Worm (Caenorhabditis elegans) whole organism, L4 larva: ENCODE data around the gene lpin-1.

Experiments
- Y5F2A.4 ChIP-seq: fragments of 200-800 bp; sonication (Bioruptor generic); optimal IDR thresholded peaks from 2 replicates; lab custom pipeline; 2018; ENCODE audit warnings: mild to moderate bottlenecking, missing genetic modification characterization, missing compliant biosample characterization
- ZK546.5 ChIP-seq, 2 experiments: sonication (generic microtip); optimal IDR thresholded peaks; 2 replicates each; lab custom pipeline; 2017; ENCODE audit warnings: missing biosample characterization in 2 of 2, missing genetic modification characterization in 2 of 2
- aha-1 ChIP-seq: fragments of 150-350 bp; peaks from one replicate; lab custom pipeline; 2014; ENCODE audit warnings: missing biosample characterization, missing genetic modification characterization
- aly-2 ChIP-seq: sonication (generic microtip); optimal IDR thresholded peaks from 2 replicates; lab custom pipeline; 2018; ENCODE audit warnings: missing biosample characterization, missing genetic modification characterization
- attf-4 ChIP-seq: sonication (generic microtip); optimal IDR thresholded peaks from 3 replicates; lab custom pipeline; 2017; ENCODE audit warnings: missing biosample characterization, missing genetic modification characterization
- ceh-44 ChIP-seq: fragments of 200-800 bp; sonication (Bioruptor generic); IDR thresholded peaks from 2 replicates; pipeline ENCODE4 v1.3.6; 2022; ENCODE audit warnings: missing genetic modification reagents, missing genetic modification characterization, missing compliant biosample characterization
- ceh-62 ChIP-seq: sonication (generic microtip); optimal IDR thresholded peaks from 2 replicates; lab custom pipeline; 2017; ENCODE audit warnings: missing biosample characterization, missing genetic modification characterization
- ces-1 ChIP-seq: fragments of 150-350 bp; sonication (generic microtip); optimal IDR thresholded peaks from 4 replicates; lab custom pipeline; 2014; ENCODE audit warnings: missing biosample characterization, missing genetic modification reagents, missing genetic modification characterization
- ctbp-1 ChIP-seq: fragments of 200-800 bp; sonication (Bioruptor generic); IDR thresholded peaks from 2 replicates; pipeline ENCODE4 v1.3.6; 2022; ENCODE audit warnings: missing genetic modification reagents, missing genetic modification characterization, missing compliant biosample characterization
- daf-19 ChIP-seq: fragments of 200-800 bp; sonication (Bioruptor generic); conservative IDR thresholded peaks from 2 replicates; pipeline ENCODE4 v1.3.6; 2022; ENCODE audit warnings: missing genetic modification characterization, missing compliant biosample characterization
- daf-8 ChIP-seq: fragments of 200-800 bp; sonication (Bioruptor generic); IDR thresholded peaks from 2 replicates; pipeline ENCODE4 v1.3.6; 2022; ENCODE audit warnings: missing genetic modification characterization, missing compliant biosample characterization
- dmd-6 ChIP-seq: fragments of 200-800 bp; sonication (Bioruptor generic); IDR thresholded peaks from 2 replicates; pipeline ENCODE4 v1.3.6; 2022; ENCODE audit warnings: missing genetic modification reagents, missing genetic modification characterization, missing compliant biosample characterization
- dmd-8 ChIP-seq: fragments of 200-800 bp; sonication (Bioruptor generic); IDR thresholded peaks from 2 replicates; pipeline ENCODE4 v1.3.6; 2022; ENCODE audit warnings: missing genetic modification characterization, missing compliant biosample characterization
- egl-27 ChIP-seq: sonication (generic microtip); optimal IDR thresholded peaks from 3 replicates; lab custom pipeline; 2017; ENCODE audit warnings: missing biosample characterization, missing genetic modification reagents, missing genetic modification characterization
- fkh-10 ChIP-seq: fragments of 150-350 bp; optimal IDR thresholded peaks from 2 replicates; lab custom pipeline; 2014; ENCODE audit warnings: missing biosample characterization, missing genetic modification reagents, missing genetic modification characterization
- lim-7 ChIP-seq: fragments of 200-800 bp; sonication (Bioruptor generic); IDR thresholded peaks from 2 replicates; pipeline ENCODE4 v1.3.6; 2022; ENCODE audit warnings: missing genetic modification characterization, missing compliant biosample characterization
- lin-38 ChIP-seq: fragments of 200-800 bp; sonication (Bioruptor generic); IDR thresholded peaks from 2 replicates; pipeline ENCODE4 v1.3.6; 2022; ENCODE audit warnings: missing genetic modification reagents, missing genetic modification characterization, missing compliant biosample characterization
- mdt-29 ChIP-seq: fragments of 200-800 bp; sonication (Bioruptor generic); IDR thresholded peaks from 2 replicates; pipeline ENCODE4 v1.3.6; 2022; ENCODE audit warnings: missing genetic modification reagents, missing genetic modification characterization, missing compliant biosample characterization
- mep-1 ChIP-seq: fragments of 150-350 bp; sonication (generic microtip); optimal IDR thresholded peaks from 3 replicates; lab custom pipeline; 2014; ENCODE audit warnings: missing biosample characterization, missing genetic modification characterization
- nhr-10 ChIP-seq: fragments of 150-350 bp; optimal IDR thresholded peaks from 2 replicates; lab custom pipeline; 2014; ENCODE audit warnings: missing biosample characterization, missing genetic modification characterization
- nhr-25 ChIP-seq: sonication (generic microtip); optimal IDR thresholded peaks from 2 replicates; lab custom pipeline; 2017; ENCODE audit warnings: missing genetic modification characterization, mild to moderate bottlenecking, missing compliant biosample characterization, antibody characterized with exemption, moderate library complexity, borderline replicate concordance; ENCODE audit not compliant: insufficient read depth
- nhr-28 ChIP-seq: fragments of 150-350 bp; optimal IDR thresholded peaks from 2 replicates; lab custom pipeline; 2014; ENCODE audit warnings: missing biosample characterization, missing genetic modification characterization
- nhr-48 ChIP-seq: sonication (generic microtip); optimal IDR thresholded peaks from 2 replicates; lab custom pipeline; 2016; ENCODE audit warnings: mild to moderate bottlenecking, missing genetic modification characterization, missing compliant biosample characterization
- pha-4 ChIP-seq, 2 experiments: fragments of 150-350 bp in 1 of 2; fragments of 200-800 bp in 1 of 2; sonication (Bioruptor generic) in 1 of 2; IDR thresholded peaks in 1 of 2; optimal IDR thresholded peaks in 1 of 2; 2 replicates each; pipeline versions ENCODE4 v1.3.6 to Lab custom; 2014 to 2022; ENCODE audit warnings: missing genetic modification characterization in 2 of 2, missing genetic modification reagents in 2 of 2, missing biosample characterization in 1 of 2, missing compliant biosample characterization in 1 of 2
- saeg-2 ChIP-seq: fragments of 200-800 bp; sonication (Bioruptor generic); IDR thresholded peaks from 2 replicates; pipeline ENCODE4 v1.3.6; 2022; ENCODE audit warnings: missing genetic modification reagents, missing genetic modification characterization, missing compliant biosample characterization
- skn-1 ChIP-seq: fragments of 150-350 bp; optimal IDR thresholded peaks from 2 replicates; lab custom pipeline; 2014; ENCODE audit warnings: missing biosample characterization, missing genetic modification characterization
- snpc-1.2 ChIP-seq: fragments of 200-800 bp; sonication (Bioruptor generic); IDR thresholded peaks from 2 replicates; pipeline ENCODE4 v1.3.6; 2022; ENCODE audit warnings: missing genetic modification reagents, missing genetic modification characterization, missing compliant biosample characterization
- snpc-4 ChIP-seq: fragments of 150-350 bp; optimal IDR thresholded peaks from 2 replicates; lab custom pipeline; 2014; ENCODE audit warnings: missing biosample characterization, missing genetic modification characterization
- spr-3 ChIP-seq: fragments of 200-800 bp; sonication (Bioruptor generic); optimal IDR thresholded peaks from 2 replicates; lab custom pipeline; 2018; ENCODE audit warnings: mild to moderate bottlenecking, missing genetic modification characterization, missing compliant biosample characterization
- tra-1 ChIP-seq: fragments of 200-800 bp; sonication (Bioruptor generic); IDR thresholded peaks from 2 replicates; pipeline ENCODE4 v1.3.6; 2022; ENCODE audit warnings: missing genetic modification reagents, missing genetic modification characterization, missing compliant biosample characterization
- unc-62 ChIP-seq, 3 experiments: fragments of 150-350 bp in 1 of 3; sonication (generic microtip); optimal IDR thresholded peaks in 2 of 3; peaks in 1 of 3; 1 replicate in 1 of 3; 2 replicates in 2 of 3; lab custom pipeline; 2014 to 2017; ENCODE audit warnings: missing biosample characterization in 3 of 3, missing genetic modification characterization in 3 of 3, missing genetic modification reagents in 3 of 3, missing genotype in 1 of 3
- vab-7 ChIP-seq: fragments of 200-800 bp; sonication (Bioruptor generic); IDR thresholded peaks from 2 replicates; pipeline ENCODE4 v1.3.6; 2022; ENCODE audit warnings: missing genetic modification reagents, missing genetic modification characterization, missing compliant biosample characterization
- zfp-3 ChIP-seq: fragments of 200-800 bp; sonication (Bioruptor generic); conservative IDR thresholded peaks from 2 replicates; pipeline ENCODE4 v1.3.6; 2022; ENCODE audit warnings: missing genetic modification reagents, missing genetic modification characterization, missing compliant biosample characterization
- zip-11 ChIP-seq: fragments of 200-800 bp; sonication (Bioruptor generic); IDR thresholded peaks from 2 replicates; pipeline ENCODE4 v1.3.6; 2022; ENCODE audit warnings: missing genetic modification characterization, missing compliant biosample characterization
- zip-2 ChIP-seq: fragments of 150-350 bp; optimal IDR thresholded peaks from 2 replicates; lab custom pipeline; 2014; ENCODE audit warnings: missing biosample characterization, missing genetic modification characterization
- ztf-7 ChIP-seq: fragments of 150-350 bp; optimal IDR thresholded peaks from 2 replicates; lab custom pipeline; 2014; ENCODE audit warnings: missing biosample characterization, missing genetic modification characterization

lpin-1 gene

ce11 chrV:13690276-13690675, 36.3 kb upstream of the lpin-1 start:
- no peak for TF ChIP-seq Y5F2A.4 (GFP tag; lab: Kevin White, UChicago)
- peak in 1 of 2 experiments; percentile 96 for TF ChIP-seq unc-62 (GFP tag; optimal IDR thresholded peaks at IDR 0.05 in 1 of 2; lab: Kevin White, UChicago)
- no peak for TF ChIP-seq unc-62 (tag; optimal IDR thresholded peaks at IDR 0.05; lab: Kevin White, UChicago)

DNA sequence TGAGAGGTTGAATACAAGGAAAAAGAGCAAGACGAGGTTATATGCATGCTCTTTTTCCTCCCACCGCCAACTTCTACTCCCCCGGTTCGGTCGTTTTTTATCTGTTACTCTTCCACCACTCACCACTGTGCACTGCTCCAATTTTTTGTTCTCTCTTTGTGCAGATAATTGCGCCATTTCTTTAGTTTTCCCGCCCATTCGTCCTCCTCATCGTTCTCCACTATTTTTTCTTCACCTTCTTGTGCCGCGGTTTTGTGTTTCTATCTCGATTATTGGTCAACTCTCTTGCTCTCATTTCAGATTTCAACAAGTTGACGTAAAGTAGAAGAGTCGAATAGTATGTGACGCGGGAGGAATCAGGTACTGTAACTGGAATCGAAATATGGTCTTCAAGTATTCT, 35.7 kb upstream of the lpin-1 start, which contains the start of gene T01D3.1:
T01D3.1 (plus strand) TSS at position 301 of the 400 bp plus-strand sequence.
- TF ChIP-seq snpc-4 (tag; lab: Kevin White, UChicago) = no peak
- no peak for TF ChIP-seq attf-4 (tag; lab: Kevin White, UChicago)
- TF ChIP-seq unc-62 (GFP tag; optimal IDR thresholded peaks at IDR 0.05 in 1 of 2; lab: Kevin White, UChicago) = peak in 1 of 2 experiments; percentile 58
- no peak for TF ChIP-seq unc-62 (tag; optimal IDR thresholded peaks at IDR 0.05; lab: Kevin White, UChicago)

ce11 chrV:13687504-13687903, 33.6 kb upstream of the lpin-1 start:
- peak in 1 of 2 experiments; percentile 92 for TF ChIP-seq unc-62 (GFP tag; optimal IDR thresholded peaks at IDR 0.05 in 1 of 2; lab: Kevin White, UChicago)
- no peak for TF ChIP-seq unc-62 (tag; optimal IDR thresholded peaks at IDR 0.05; lab: Kevin White, UChicago)
- peak; percentile 69 for TF ChIP-seq aha-1 (tag; lab: Kevin White, UChicago)
- TF ChIP-seq lim-7 = no peak
- TF ChIP-seq dmd-8 = no peak
- TF ChIP-seq ZK546.5 (tag; optimal IDR thresholded peaks at IDR 0.05; lab: Kevin White, UChicago) = no peak
- TF ChIP-seq pha-4 (GFP tag; IDR thresholded peaks at IDR 0.05; lab: Robert Waterston, UW) = no peak
- TF ChIP-seq pha-4 (tag; optimal IDR thresholded peaks at IDR 0.05; lab: Kevin White, UChicago) = no peak
- no peak for TF ChIP-seq snpc-1.2 (GFP tag; lab: Robert Waterston, UW)
- TF ChIP-seq zfp-3 (GFP tag; lab: Robert Waterston, UW) = no peak
- TF ChIP-seq daf-19 (GFP tag; lab: Robert Waterston, UW) = no peak
- no peak for TF ChIP-seq dmd-6 (GFP tag; lab: Robert Waterston, UW)
- no peak for TF ChIP-seq ztf-7
- no peak for TF ChIP-seq skn-1
- no peak for TF ChIP-seq zip-2 (tag; lab: Kevin White, UChicago)
- no peak for TF ChIP-seq nhr-10 (tag; lab: Kevin White, UChicago)
- no peak for TF ChIP-seq ceh-62 (tag; lab: Kevin White, UChicago)

DNA sequence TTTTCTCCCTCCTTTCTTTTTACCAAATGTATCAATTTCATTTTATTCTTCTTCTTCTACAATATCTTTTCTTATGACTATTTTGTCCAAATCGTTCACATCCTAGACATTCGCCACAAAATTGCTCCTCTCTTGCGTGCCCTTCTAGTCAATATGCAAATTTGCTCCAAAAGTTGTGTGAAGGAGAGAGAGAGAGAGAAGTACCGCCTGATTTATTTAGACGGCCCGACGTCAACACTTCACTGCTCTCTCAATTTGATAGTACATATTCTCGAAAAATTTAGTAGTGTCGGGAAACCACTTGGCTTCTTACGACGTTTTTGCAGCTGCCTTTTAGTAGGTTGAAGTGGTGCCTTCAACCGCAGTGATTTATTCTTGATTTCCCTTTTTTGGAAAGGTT, 32.6 kb upstream of the lpin-1 start:
- TF ChIP-seq daf-8 (GFP tag; lab: Robert Waterston, UW) = no peak
- no peak for TF ChIP-seq ztf-7
- TF ChIP-seq tra-1 (GFP tag; lab: Robert Waterston, UW) = no peak
- no peak for TF ChIP-seq nhr-28
- no peak for TF ChIP-seq fkh-10
- TF ChIP-seq ceh-44 = no peak
- TF ChIP-seq egl-27 = no peak
- TF ChIP-seq saeg-2 (GFP tag; lab: Robert Waterston, UW) = no peak
- TF ChIP-seq vab-7 = no peak
- TF ChIP-seq mep-1 = no peak
- no peak for TF ChIP-seq spr-3 (GFP tag; lab: Kevin White, UChicago)
- TF ChIP-seq aly-2 (tag; lab: Kevin White, UChicago) = no peak

ce11 chrV:13681445-13681844, 27.5 kb upstream of the lpin-1 start:
- TF ChIP-seq vab-7 (no peak), nhr-10 (tag; lab: Kevin White, UChicago) (no peak), ces-1 (GFP tag; lab: Kevin White, UChicago) (peak; percentile 54), lin-38 (0 out of 2 replicates have a peak, but pooled peaks have one; percentile 23), fkh-10 (peak; percentile 53), ctbp-1 (GFP tag; lab: Robert Waterston, UW) (0 out of 2 replicates have a peak, but pooled peaks have one; percentile 10)

DNA sequence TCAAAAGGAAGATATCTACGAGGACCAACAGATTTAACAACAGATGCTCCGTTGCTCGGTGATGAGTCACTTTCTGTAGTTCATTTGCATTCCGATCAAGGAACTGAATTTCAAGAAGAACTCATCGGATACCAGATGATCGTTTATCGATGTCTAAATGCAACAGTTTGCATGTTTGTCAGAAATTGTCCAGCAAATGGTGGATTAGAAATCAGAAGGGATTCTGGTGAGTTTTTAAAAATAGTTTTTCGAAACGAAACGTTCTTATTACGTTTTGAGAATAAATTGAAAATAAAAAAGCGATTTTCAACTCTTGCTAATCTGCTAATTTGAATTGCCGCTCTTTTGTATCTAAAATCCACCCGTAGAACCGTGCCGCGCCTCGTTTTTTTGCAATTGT, 25.9 kb upstream of the lpin-1 start:
- TF ChIP-seq zip-11 (GFP tag; lab: Robert Waterston, UW) (no peak), nhr-48 (tag; lab: Kevin White, UChicago) (no peak), mdt-29 (GFP tag; lab: Robert Waterston, UW) (no peak), nhr-25 (tag; lab: Kevin White, UChicago) (no peak), aha-1 (tag; lab: Kevin White, UChicago) (peak; percentile 96), ces-1 (GFP tag; lab: Kevin White, UChicago) (no peak), snpc-4 (tag; lab: Kevin White, UChicago) (no peak)
